Fruit fly (Drosophila melanogaster) whole organism, prepupa: ENCODE data around the gene CG14930.
A peak's percentile ranks its signal among the peaks of the same experiment; 100 is the strongest.

Experiments
- CG6276 ChIP-seq: fragments of 200-800 bp; sonication (Bioruptor generic); optimal IDR thresholded peaks from 2 replicates; lab custom pipeline; 2017; ENCODE audit warnings: missing biosample characterization, mild to moderate bottlenecking, missing genetic modification characterization
- Eip78C ChIP-seq: fragments of 200-800 bp; sonication (Bioruptor generic); peaks from one replicate; lab custom pipeline; 2016; ENCODE audit warnings: missing biosample characterization, missing genetic modification characterization
- Sox102F ChIP-seq: fragments of 200-800 bp; sonication (Bioruptor generic); optimal IDR thresholded peaks from 2 replicates; lab custom pipeline; 2016; ENCODE audit warnings: missing biosample characterization, mild to moderate bottlenecking, missing genetic modification characterization
- achi ChIP-seq: fragments of 200-800 bp; sonication (Bioruptor generic); optimal IDR thresholded peaks from 3 replicates; lab custom pipeline; 2016; ENCODE audit warnings: missing biosample characterization, missing genetic modification characterization
- net ChIP-seq: fragments of 200-800 bp; sonication (Bioruptor generic); optimal IDR thresholded peaks from 3 replicates; lab custom pipeline; 2016; ENCODE audit warnings: missing biosample characterization, missing genetic modification characterization

dm6 chr2L:11501427-11501968 is 19.6 kb downstream of the CG14930 start, which contains the start of gene spz4:
- TF ChIP-seq CG6276 (GFP tag; lab: Kevin White, UChicago) (peak; percentile 16), net (GFP tag; lab: Kevin White, UChicago) (no peak), Sox102F (GFP tag; lab: Kevin White, UChicago) (no peak), Eip78C (GFP tag; lab: Kevin White, UChicago) (no peak), achi (GFP tag; lab: Kevin White, UChicago) (no peak)
